Fruit fly (Drosophila melanogaster): ENCODE measurements around the gene CG42446.

dm6 chr3R:16370433-16370832 lies 10.5 kb upstream of the CG42446 start, which contains the start of gene CG10317:
- TF ChIP-seq fd96Ca (GFP tag; IDR thresholded peaks at IDR 0.05): no peak
- no peak for TF ChIP-seq CG10348 (GFP tag; IDR thresholded peaks at IDR 0.05)
- no peak for TF ChIP-seq CG9948 (tag; optimal IDR thresholded peaks at IDR 0.05)
- no peak for TF ChIP-seq CG13204 (GFP tag; optimal IDR thresholded peaks at IDR 0.05)
- TF ChIP-seq CG8159 (tag; optimal IDR thresholded peaks at IDR 0.05): no peak

All from whole organism, pupa.